Worm (Caenorhabditis elegans) whole organism, L1 larva: ENCODE measurements around the gene F17E9.3.

ENCODE experiments used
- F16B12.6 ChIP-seq: fragments of 150-350 bp; optimal IDR thresholded peaks from 2 replicates; lab custom pipeline; 2014; ENCODE audit warnings: missing biosample characterization, missing genetic modification characterization
- ces-1 ChIP-seq: fragments of 150-350 bp; optimal IDR thresholded peaks from 2 replicates; lab custom pipeline; 2014; ENCODE audit warnings: missing biosample characterization, missing genetic modification reagents, missing genetic modification characterization
- fkh-8 ChIP-seq: sonication (generic microtip); optimal IDR thresholded peaks from 2 replicates; lab custom pipeline; 2016; ENCODE audit warnings: mild to moderate bottlenecking, missing genetic modification characterization, missing compliant biosample characterization
- lin-39 ChIP-seq: fragments of 150-350 bp; optimal IDR thresholded peaks from 2 replicates; lab custom pipeline; 2014; ENCODE audit warnings: missing biosample characterization, missing genetic modification reagents, missing genetic modification characterization
- nhr-12 ChIP-seq: sonication (generic microtip); optimal IDR thresholded peaks from 2 replicates; lab custom pipeline; 2017; ENCODE audit warnings: missing biosample characterization, missing genetic modification characterization
- nhr-28 ChIP-seq: fragments of 150-350 bp; optimal IDR thresholded peaks from 2 replicates; lab custom pipeline; 2014; ENCODE audit warnings: missing biosample characterization, missing genetic modification characterization

- TF ChIP-seq nhr-12 (no peak), fkh-8 (no peak), nhr-28 (tag; lab: Kevin White, UChicago) (no peak), F16B12.6 (tag; lab: Kevin White, UChicago) (no peak), ces-1 (GFP tag; lab: Kevin White, UChicago) (no peak), lin-39 (tag; lab: Kevin White, UChicago) (no peak)
Observed at ce11 chrIV:8325667-8326066, 29.0 kb upstream of the F17E9.3 start, which contains the start of gene F35H10.3.
